Worm (Caenorhabditis elegans): Measurements from ENCODE around the gene damt-1.

damt-1 gene

DNA sequence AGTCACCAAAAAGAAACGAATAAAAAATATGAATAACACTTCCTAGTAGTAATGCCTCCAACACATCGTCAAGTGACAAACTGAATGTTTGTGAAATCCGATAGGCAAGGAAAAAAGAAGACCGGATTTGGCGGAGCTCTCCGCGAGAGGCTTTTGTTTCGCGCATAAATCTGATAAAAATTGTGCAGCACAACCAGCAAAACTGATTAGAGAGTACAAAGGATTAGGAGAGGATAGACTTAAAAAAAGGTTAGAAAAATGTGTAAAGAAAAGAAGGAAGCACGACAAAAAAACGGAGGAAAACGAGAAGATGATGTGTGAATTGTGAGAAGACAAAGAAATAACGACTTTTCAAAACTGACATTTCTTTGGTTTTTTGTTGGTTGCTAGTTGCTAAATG is 7.8 kb downstream of the damt-1 start, which contains the start of gene rab-3:
rab-3 (minus strand) TSS at position 147 of the 400 bp plus-strand sequence.
- TF ChIP-seq fkh-10 (GFP tag; optimal IDR thresholded peaks at IDR 0.05) (peak; percentile 91), lin-14 (GFP tag; optimal IDR thresholded peaks at IDR 0.05) (peak; percentile 62), sptf-1 (tag; optimal IDR thresholded peaks at IDR 0.05) (no peak), fkh-4 (tag; optimal IDR thresholded peaks at IDR 0.05; ENCODE audit: borderline replicate concordance) (no peak), swsn-7 (tag; optimal IDR thresholded peaks at IDR 0.05) (no peak), ces-1 (GFP tag; optimal IDR thresholded peaks at IDR 0.05) (peak; percentile 57), ceh-82 (tag; optimal IDR thresholded peaks at IDR 0.05) (peak in 1 of 3 experiments; percentile 11)

DNA sequence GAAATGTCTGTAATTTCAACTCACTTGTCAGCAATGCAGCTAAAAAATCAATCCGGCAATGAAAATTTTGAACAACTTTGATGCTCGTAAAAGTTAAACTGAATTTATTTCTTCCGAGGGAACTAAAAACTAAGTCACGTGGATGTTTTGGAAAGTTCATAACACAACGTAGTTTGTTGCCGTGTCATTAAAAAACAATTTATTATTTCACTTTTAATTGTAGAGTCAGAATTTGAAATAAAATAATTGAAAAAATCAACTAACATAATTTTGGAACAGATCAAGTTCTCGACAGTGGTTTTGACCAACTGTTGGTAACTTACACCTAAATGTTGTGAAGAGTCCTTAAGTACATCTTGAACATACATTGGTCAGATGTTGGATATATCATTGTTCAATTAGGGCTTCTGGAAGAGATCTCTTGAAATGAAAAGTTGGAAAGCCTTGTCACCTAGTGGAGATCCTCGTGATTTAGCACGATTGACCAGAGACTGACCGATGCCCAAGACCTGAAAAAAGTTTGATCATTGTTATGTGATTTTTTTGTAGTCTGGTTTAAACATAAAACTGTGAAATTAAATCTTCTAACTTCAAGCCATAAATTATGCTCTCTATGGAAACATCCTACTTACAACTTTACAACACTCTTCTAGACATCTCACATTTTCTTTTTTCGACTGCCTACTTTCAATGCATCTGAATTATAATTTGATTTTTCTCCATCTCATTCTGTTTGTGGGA is 10.6 kb downstream of the damt-1 start, which contains the start of the genes C18A3.7 and C18A3.11:
C18A3.7 (minus strand) TSS at position 101 of the 741 bp plus-strand sequence.
C18A3.11 (plus strand) TSS at position 691 of the 741 bp plus-strand sequence.
- TF ChIP-seq skn-1 (tag; optimal IDR thresholded peaks at IDR 0.05) (no peak), isw-1 (GFP tag; IDR thresholded peaks at IDR 0.05) (no peak), nhr-77 (tag; optimal IDR thresholded peaks at IDR 0.05) (no peak), irx-1 (tag; optimal IDR thresholded peaks at IDR 0.05) (no peak), alr-1 (tag; optimal IDR thresholded peaks at IDR 0.05; ENCODE audit: borderline replicate concordance) (no peak), vab-15 (tag; optimal IDR thresholded peaks at IDR 0.05) (no peak), blmp-1 (tag; optimal IDR thresholded peaks at IDR 0.05) (no peak), unc-86 (tag; optimal IDR thresholded peaks at IDR 0.05) (no peak), hpl-2 (GFP tag; optimal IDR thresholded peaks at IDR 0.05) (no peak), unc-62 (GFP tag; optimal IDR thresholded peaks at IDR 0.05) (no peak), ceh-8 (GFP tag; optimal IDR thresholded peaks at IDR 0.05) (no peak), aly-2 (tag; optimal IDR thresholded peaks at IDR 0.05) (no peak), fkh-4 (tag; optimal IDR thresholded peaks at IDR 0.05; ENCODE audit: borderline replicate concordance) (no peak), lin-15B (tag; optimal IDR thresholded peaks at IDR 0.05) (no peak), egl-27 (tag; optimal IDR thresholded peaks at IDR 0.05) (no peak), lsy-2 (tag; optimal IDR thresholded peaks at IDR 0.05) (no peak), elt-3 (tag; optimal IDR thresholded peaks at IDR 0.05) (no peak), fkh-8 (tag; optimal IDR thresholded peaks at IDR 0.05) (no peak), elt-2 (tag; optimal IDR thresholded peaks at IDR 0.05) (no peak)

DNA sequence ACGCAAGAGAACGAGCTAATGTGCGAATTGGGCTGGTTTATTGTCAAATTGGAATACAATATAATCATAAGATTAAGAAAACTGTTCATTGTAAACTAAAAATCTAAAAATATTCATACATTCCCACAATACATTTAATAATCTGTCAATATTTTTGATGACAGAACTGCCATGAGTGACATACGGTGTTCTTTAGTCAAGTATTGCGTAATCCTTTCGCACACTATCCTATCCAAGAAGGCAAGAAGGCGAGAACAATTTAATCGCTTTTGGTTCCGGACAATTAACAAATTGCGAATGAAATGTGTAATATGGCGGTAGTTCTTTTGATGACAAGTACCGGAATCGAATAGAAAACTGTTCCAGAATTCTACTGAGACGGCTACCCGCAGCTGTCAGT is 14.9 kb downstream of the damt-1 start:
- TF ChIP-seq pax-3 (tag; optimal IDR thresholded peaks at IDR 0.05) (no peak), pag-3 (tag; optimal IDR thresholded peaks at IDR 0.05; ENCODE audit: borderline replicate concordance, insufficient read depth) (no peak), vab-15 (tag; optimal IDR thresholded peaks at IDR 0.05) (no peak), aha-1 (tag; optimal IDR thresholded peaks at IDR 0.05) (no peak)

DNA sequence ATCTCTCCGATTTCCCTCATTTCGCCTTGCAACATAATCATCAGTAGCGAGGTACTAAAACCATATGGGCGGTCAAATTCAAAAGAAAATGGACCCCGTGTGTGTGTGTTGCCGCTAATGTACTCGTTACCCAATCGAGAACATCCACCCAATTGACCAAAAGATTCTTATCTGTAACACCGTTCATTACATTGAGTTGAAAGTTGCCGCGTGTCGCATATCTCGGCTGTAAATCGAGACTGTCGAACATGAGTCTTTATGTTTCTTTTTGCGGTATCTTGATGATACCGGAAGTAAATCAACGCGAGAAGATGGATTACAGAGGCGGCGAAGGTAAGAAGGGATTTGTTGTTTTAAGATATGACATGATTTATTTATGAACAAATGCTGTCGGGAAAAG is 15.8 kb downstream of the damt-1 start:
- TF ChIP-seq mdl-1 (tag; optimal IDR thresholded peaks at IDR 0.05) (no peak), blmp-1 (tag; optimal IDR thresholded peaks at IDR 0.05) (peak; percentile 30), nhr-85 (tag) (peak; percentile 45)

DNA sequence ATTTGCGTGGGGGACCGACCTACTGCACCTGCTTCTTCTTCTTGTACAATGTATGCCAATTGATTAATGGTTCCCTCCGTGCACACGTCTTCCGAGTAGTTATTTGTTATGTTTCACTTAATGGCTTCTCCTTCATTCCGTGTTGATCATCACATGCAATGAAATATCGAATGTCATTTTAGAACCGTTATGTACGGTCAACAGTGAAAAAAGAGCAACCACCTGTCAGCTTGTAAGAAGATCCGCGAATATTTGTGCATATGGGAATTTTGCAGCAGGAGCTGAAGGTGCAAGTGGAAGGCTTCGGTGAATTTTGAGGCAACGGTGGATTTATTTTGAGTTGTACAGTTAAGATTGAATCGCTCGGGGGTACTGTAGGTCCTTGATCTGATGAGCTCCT is 16.7 kb downstream of the damt-1 start:
- TF ChIP-seq unc-86 (tag; optimal IDR thresholded peaks at IDR 0.05) (peak; percentile 23), nhr-12 (tag; optimal IDR thresholded peaks at IDR 0.05) (no peak)

DNA sequence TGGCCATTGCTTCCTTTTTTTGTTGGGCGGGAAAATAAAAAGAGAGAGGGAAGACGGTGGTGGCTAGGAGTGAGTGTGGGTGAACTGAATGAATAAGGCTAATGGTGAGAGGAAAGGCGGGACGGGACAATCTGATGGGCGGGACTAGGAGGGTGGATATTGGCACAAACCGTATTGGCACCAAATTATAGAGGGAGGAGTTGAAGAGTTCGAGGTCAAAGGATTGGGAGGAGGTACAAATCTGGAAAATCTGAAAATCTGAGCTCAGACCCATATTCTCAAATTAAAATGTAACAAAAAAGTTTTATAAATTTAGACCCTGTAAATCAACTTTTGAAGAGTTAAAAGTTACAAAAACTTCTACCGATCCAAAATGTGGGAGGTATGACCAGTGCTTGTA is 18.8 kb downstream of the damt-1 start, which contains the start of gene hlh-14:
hlh-14 (minus strand) TSS at position 101 of the 400 bp plus-strand sequence.
- TF ChIP-seq efl-1 (optimal IDR thresholded peaks at IDR 0.05): no peak
- TF ChIP-seq efl-1 (GFP tag; optimal IDR thresholded peaks at IDR 0.05 in 1 of 2): peak in 1 of 2 experiments; percentile 17
- TF ChIP-seq tlp-1 (tag; optimal IDR thresholded peaks at IDR 0.05): no peak
